Worm (Caenorhabditis elegans): ENCODE results near the gene H39E23.2.

DNA sequence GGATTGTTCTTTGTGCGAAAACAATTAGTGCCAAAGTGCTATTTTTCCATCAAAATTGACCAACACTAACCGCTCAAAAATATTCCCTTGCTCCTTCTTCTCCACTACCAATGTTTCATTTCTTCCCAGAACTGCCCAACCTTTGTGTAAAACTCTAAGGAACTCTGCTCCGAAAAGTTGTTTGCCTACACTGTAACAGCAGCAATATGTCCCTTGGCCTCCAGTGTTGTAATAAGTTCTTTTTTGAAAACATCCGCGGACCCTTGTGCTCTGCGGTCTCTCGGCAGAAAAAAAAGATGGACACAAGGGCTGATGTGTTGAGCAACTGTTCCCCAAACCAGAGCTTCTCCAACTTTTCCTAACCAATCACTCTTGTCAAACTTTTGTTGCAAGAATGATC, 9.3 kb upstream of the H39E23.2 start, which contains the start of gene D1086.12:
- no peak for TF ChIP-seq pat-9 (tag; optimal IDR thresholded peaks at IDR 0.05)
- no peak for TF ChIP-seq rnt-1 (tag; optimal IDR thresholded peaks at IDR 0.05)
- TF ChIP-seq ama-1 (optimal IDR thresholded peaks at IDR 0.05): no peak
- TF ChIP-seq ztf-16 (tag; optimal IDR thresholded peaks at IDR 0.05): no peak
- TF ChIP-seq hlh-8 (tag; optimal IDR thresholded peaks at IDR 0.05): no peak
- TF ChIP-seq nhr-11 (tag; optimal IDR thresholded peaks at IDR 0.05): no peak
- no peak for TF ChIP-seq K02D7.2 (tag; optimal IDR thresholded peaks at IDR 0.05)
- no peak for TF ChIP-seq ceh-34 (tag; optimal IDR thresholded peaks at IDR 0.05)
- no peak for TF ChIP-seq fkh-10 (GFP tag; optimal IDR thresholded peaks at IDR 0.05)
- no peak for TF ChIP-seq fkh-6 (tag; optimal IDR thresholded peaks at IDR 0.05)

Data from whole organism, late embryonic.